Fruit fly (Drosophila melanogaster) whole organism, wandering third instar larva: ENCODE results near the gene CG9263.

Experiments used
- Myc ChIP-seq: fragments of >200 bp; optimal IDR thresholded peaks from 2 replicates; lab custom pipeline; 2017
- dl ChIP-seq, 2 experiments: fragments of 175-275, 200-275 bp in 1 of 2; fragments of 200-275 bp in 1 of 2; sonication (Bioruptor generic); optimal IDR thresholded peaks; lab custom pipeline; 2018; ENCODE audit warnings: mild to moderate bottlenecking in 2 of 2, missing biosample characterization in 2 of 2, missing genetic modification characterization in 2 of 2, moderate library complexity in 2 of 2; ENCODE audit not compliant: partially characterized antibody in 2 of 2, insufficient read depth in 1 of 2
- usp ChIP-seq: fragments of >200 bp; optimal IDR thresholded peaks from 2 replicates; lab custom pipeline; 2017; ENCODE audit warnings: missing biosample characterization, missing genetic modification characterization

- TF ChIP-seq dl (GFP tag; optimal IDR thresholded peaks at IDR 0.05; lab: Kevin White, UChicago; ENCODE audit: insufficient read depth in 1 of 2, partially characterized antibody in 2 of 2) (no peak), Myc (lab: Kevin White, UChicago) (no peak), usp (no peak)
These were observed 29.4 kb downstream of the CG9263 start for dm6 chr2L:13513033-13513330.
